Fruit fly (Drosophila melanogaster) S2 (cell line): ENCODE results near the gene capu.

ENCODE experiments used
- CG8478 ChIP-seq: fragments of >200 bp; optimal IDR thresholded peaks from 2 replicates; lab custom pipeline; 2018
- CTCF ChIP-seq, 2 experiments: fragments of >200 bp; optimal IDR thresholded peaks; 2 replicates each; lab custom pipeline; 2018

capu gene

DNA sequence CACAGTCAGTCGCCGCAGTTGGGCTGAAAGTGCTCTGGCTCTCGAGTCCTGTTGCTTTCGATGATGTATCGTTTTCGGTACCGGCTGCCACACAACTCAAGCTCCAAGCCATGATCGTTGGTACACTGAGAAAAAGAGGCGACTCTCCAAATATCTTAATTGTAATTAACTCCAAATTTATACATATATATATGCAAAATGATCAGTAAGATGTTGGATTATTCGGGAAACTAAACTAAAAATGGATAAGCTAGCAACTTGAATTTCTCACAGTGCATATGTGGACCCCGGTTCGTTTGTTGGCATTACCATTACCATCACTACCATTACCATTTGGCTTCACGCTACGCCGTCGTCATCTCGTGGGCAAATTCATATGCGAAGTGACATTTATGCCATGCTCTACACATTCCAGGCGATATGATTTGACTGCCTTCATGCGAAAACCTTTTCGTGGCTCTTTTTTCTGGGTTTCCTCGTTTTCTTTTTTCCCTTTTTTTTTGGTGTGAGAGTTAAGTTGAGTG is 49.1 kb downstream of the capu start:
- TF ChIP-seq CG8478 (lab: Kevin White, UChicago) (no peak), CTCF (optimal IDR thresholded peaks at IDR 0.05; lab: Kevin White, UChicago) (no peak)

DNA sequence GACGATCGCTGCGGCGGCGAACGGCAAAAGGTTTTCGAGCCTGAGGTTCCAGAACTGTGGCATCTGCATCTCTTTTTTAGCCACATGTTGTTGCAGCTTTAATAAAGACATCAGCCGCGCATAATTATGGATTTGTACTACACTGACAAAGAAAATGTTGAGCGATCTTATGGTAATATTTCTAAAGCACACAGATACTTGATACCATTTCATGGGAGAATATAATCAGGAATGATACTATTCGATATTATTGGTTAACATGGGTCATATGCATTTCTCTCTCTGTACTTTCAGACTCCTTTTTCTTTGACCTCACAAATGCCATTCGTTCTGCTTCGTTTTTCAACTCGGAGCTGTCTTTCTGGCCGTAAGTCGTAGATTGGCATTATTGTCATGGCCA is 50.5 kb downstream of the capu start:
- no peak for TF ChIP-seq CTCF (optimal IDR thresholded peaks at IDR 0.05; lab: Kevin White, UChicago)
- TF ChIP-seq CG8478 (lab: Kevin White, UChicago), result no peak

DNA sequence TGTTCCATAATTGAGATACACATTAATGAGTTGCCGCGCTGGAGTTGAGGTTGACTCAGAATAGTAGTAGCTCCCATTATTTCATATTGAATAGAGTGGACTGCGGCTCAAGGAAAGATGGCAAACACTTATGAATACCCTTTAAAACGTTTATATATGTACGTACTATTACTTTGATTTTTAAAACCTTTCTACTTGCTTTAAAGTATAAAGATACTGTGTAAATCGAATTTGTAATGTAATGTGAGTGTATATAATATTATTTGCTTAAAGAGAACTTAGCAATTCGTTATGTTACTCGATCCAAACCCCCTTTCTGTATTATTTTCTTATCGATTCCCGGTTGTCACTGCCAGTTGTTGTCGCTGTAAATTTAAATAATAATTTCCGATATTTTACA is 51.4 kb downstream of the capu start:
- TF ChIP-seq CG8478 (lab: Kevin White, UChicago), result no peak
- TF ChIP-seq CTCF (optimal IDR thresholded peaks at IDR 0.05; lab: Kevin White, UChicago), result no peak

DNA sequence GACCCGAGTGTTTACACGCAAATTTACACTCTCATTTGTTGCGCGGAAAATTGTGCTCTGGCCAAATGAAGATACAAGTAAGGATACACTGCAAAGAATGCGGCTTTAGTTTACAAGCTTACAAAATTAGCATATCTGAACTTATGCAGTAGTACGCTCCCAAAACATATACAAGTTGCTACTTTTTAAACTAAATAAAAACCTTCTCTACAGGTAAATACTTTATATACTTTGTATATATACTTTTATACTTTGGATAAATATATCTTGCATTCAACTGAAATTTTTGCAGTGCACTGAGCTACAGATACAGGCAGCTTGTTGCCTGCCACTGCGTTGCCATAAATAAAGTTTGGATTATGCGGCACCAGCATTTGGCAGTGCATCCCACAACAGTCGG is 54.8 kb downstream of the capu start:
- TF ChIP-seq CG8478 (lab: Kevin White, UChicago), result no peak
- no peak for TF ChIP-seq CTCF (optimal IDR thresholded peaks at IDR 0.05; lab: Kevin White, UChicago)

DNA sequence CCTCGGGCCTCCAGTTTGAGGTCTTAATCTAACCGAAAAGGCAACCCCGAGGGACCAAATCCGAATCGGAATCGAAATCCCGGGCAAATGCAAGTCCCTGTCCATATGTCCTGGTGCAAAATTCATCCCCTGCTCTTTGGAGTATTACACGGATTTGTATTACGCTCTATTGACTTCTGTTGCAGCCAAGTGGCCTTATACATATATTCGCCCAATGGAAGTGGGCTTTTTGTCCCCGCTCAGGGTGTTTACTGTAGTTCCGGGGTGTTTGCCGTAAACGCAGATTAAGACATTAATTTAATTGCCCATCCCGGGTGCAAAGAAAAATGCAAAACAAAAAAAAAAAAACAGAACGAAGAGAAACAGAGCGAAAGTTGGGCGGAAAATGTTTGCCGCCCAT is 56.1 kb downstream of the capu start:
- TF ChIP-seq CG8478 (lab: Kevin White, UChicago) (no peak), CTCF (optimal IDR thresholded peaks at IDR 0.05; lab: Kevin White, UChicago) (no peak)

DNA sequence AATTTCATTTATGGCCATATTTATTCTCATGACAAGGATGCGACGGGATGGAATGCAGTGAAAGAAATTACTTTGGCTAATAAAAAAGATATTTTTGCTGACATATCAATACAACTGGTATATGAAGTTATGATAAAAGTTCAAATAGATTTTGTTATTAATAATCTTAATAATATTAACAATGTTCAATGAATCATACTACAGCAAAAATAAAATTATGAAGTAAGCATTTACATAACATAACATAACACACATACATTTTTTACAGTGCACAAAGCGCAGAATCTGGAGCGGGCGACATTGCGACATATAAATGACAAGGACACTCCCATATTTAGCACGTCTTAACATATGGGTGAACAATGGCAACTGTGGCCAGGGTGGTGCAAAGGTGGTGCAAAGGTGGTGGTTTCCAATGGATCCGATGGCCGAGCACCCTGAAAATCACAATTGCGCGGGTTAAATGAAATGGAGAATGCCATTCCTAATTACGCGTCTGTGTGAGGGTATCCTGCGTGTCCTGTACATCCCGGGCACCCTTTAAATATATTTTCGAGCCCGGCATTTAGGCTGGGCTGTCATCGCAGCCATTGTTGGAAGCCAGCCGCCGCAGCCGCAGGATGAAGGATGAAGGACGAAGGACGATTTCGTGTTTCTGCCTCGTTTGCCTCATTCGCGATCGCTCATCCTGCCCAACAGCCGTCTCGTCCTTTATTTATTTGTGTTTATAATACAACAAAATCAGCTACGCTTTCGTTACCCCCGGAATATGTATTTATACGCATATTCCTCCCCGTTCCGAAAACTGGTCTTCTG is 57.6 kb downstream of the capu start:
- no peak for TF ChIP-seq CG8478 (lab: Kevin White, UChicago)
- no peak for TF ChIP-seq CTCF (optimal IDR thresholded peaks at IDR 0.05; lab: Kevin White, UChicago)

DNA sequence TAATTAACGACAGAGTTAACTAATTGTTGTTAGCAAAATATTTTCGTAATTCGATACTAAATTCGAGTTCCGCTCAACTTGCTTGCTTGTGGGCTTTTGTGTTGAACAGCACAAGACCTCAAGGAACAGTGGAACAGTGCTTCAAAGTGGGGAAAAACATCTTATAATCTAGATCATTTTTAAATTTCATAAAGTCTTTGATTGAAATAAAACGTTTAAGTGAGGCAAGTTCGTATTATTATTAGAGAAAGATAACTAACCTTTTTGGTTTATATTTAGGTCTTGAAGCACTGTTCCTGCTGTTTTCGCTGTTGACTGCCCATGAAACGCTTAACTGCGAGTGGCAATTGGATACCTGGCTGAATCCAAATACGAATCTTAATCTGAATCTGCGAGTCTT is 58.5 kb downstream of the capu start:
- TF ChIP-seq CTCF (optimal IDR thresholded peaks at IDR 0.05; lab: Kevin White, UChicago) (no peak), CG8478 (lab: Kevin White, UChicago) (no peak)

DNA sequence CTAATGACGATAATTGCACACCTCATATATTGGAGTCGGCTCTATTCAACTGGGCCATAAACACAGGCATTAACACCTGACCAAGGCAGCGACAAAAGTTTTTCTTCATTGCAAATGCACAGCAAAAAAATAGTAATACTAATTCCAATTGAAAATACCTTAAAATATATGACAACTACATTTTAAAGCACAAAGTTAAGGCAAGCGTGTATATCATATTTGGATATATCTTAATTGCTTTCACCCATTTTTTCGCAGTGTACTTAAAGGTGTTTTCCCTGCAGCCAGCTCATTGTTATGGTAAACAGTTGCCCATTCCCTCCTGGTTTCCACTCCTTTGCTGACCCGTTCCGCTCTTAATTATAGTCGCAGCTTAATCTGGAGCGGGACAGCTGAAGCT is 61.7 kb downstream of the capu start:
- TF ChIP-seq CG8478 (lab: Kevin White, UChicago) (no peak), CTCF (optimal IDR thresholded peaks at IDR 0.05; lab: Kevin White, UChicago) (no peak)

DNA sequence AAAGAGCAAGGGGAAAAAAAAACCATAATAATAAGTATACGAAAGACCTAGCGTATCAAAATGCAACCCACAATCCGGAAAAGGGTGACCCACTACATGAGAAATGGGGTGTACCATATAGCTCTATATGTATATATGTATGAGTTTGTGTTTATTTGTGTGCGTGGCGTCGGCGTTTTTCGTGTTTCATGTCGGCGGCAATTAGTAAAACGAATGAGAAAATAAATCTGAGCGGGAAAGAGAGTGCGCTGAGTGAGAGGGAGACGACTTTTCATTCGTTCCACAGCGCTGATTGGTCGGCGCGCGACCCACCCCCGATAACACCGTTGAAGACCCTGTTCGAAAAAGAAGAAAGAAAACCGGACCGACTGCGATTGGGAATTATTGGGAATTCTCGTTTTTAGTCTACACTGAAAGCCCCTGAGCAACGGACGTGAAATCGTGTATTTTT is 66.2 kb downstream of the capu start, which contains the start of gene slp2:
slp2 (plus strand) TSS at position 401 of the 451 bp plus-strand sequence.
- no peak for TF ChIP-seq CG8478 (lab: Kevin White, UChicago)
- no peak for TF ChIP-seq CTCF (optimal IDR thresholded peaks at IDR 0.05; lab: Kevin White, UChicago)

DNA sequence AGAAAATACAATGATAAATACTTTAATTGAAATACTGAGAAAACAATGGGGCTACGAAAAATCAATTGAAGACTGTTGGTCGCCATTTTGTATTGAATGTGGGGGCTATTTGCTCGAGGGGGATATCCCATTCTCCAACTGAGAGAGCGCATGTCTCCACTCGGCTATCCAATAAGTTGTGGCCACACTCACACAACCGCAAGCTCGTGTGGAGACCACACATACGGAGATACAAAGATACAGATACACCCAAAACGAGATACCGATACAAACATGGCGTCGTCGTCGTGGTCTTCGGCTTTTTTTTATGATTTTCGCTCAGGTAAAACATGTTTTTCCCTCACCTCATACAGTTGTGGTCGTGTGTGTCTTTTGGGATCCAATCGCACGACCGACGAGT is 67.4 kb downstream of the capu start:
- TF ChIP-seq CTCF (optimal IDR thresholded peaks at IDR 0.05; lab: Kevin White, UChicago) (no peak), CG8478 (lab: Kevin White, UChicago) (no peak)

DNA sequence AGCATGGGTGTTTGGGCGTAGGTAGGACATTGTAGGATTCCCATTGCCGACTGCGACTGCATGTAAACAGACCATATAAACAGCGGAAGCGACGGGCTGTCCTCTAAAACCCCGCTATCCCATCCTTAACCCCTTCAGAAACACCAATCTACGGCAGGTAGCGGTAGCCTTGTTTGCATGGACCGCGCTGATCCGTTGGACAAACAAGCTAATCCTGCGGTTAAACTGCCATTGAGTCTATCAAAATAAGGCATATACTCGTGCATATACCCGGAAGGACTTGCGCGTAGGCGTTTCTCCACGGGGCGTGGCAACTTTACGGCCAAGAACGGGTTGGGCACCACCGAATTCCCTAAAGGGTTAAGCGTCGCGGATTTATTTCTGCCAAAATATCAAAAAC is 68.7 kb downstream of the capu start:
- TF ChIP-seq CG8478 (lab: Kevin White, UChicago), result no peak
- no peak for TF ChIP-seq CTCF (optimal IDR thresholded peaks at IDR 0.05; lab: Kevin White, UChicago)

DNA sequence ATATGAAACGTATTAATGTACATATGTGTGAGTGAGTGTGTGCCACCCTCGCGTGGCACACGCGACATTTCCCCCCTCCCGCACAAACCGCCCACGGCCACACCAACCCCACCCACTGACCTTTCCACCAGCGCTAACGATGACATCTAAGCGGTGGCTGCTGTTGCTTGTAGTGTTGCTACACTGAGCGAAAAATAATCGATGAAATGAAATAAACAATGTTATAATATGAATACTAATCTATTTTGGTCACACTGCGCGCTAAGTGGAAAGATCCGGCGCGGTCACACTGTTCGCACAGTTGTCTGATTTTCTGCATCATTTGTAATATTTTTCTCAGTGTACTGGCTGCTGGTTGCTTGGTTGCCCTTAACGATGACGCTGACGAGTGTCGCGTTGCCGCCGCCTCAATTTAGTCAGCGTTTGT is 70.4 kb downstream of the capu start:
- TF ChIP-seq CTCF (optimal IDR thresholded peaks at IDR 0.05; lab: Kevin White, UChicago) (no peak), CG8478 (lab: Kevin White, UChicago) (no peak)

DNA sequence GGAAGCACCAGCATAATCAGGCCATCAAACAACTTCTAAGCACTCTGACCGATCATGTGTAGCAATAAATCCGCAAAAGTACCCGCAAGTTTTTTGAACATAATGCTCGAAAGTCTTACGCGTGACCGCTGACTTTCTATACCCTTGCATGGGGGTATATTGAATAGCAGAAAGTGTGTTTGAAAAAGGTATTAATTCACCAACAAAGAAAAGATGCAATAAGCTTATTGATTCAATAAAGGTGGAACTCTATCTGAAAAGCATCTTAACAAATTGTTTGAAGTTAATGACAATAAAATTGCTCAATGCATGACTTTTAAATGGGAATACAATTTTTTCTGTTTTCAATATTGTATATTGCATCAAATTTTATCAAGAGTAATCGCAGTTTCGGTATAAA is 71.0 kb downstream of the capu start:
- TF ChIP-seq CG8478 (lab: Kevin White, UChicago) (no peak), CTCF (optimal IDR thresholded peaks at IDR 0.05; lab: Kevin White, UChicago) (no peak)

DNA sequence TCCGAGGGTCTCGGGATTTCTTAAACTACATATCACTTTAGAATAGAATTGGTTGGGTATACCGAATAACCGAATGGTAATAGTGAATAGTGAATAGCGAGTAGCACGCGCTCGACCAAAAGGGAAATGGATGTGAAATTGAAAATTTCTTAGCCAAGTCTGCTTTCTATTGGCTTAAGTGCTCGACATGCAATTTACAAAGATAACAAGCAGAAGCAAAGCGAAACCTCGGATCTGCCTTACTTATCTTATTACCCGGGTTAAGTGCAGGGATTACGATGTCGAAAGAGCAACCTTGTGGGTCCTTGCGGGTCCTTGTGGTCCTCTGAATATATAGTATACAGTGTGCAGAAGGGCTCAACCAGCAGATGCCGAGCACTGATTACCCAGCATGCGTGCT is 73.4 kb downstream of the capu start:
- no peak for TF ChIP-seq CTCF (optimal IDR thresholded peaks at IDR 0.05; lab: Kevin White, UChicago)
- TF ChIP-seq CG8478 (lab: Kevin White, UChicago), result no peak

DNA sequence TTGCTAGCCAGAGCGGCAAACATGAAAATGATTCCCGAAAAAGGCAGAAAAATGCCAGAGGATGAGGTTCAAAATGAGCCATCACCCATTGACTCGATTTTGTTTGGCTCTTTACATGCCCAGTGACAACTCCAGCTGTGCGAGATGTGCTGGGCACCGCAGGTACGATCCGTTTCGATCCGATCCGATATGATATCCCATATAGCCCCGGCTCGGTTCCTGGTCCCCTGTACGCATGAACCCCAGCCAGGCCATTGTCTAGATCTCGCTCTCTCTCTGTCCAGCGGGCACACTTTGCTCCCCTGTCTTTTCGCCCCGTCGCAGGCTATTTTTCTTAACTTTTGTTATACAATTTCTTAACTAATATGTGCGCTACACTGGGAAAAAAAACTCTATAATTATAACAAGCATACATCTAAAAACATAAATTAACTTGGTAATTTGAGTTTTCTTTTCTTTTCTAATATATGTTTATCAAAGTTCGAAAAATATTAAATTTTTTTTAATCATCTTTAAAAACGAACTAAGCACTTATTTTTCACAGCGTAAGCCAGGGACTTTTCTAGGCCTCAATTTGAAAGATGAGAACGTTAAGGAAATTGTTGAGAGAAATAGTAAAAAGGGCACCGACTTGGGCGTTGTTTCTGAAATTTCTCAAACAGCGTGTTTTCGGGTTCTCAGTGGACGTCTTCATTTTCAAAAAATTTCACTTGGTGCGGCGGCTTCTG is 75.1 kb downstream of the capu start:
- TF ChIP-seq CG8478 (lab: Kevin White, UChicago) (no peak), CTCF (optimal IDR thresholded peaks at IDR 0.05; lab: Kevin White, UChicago) (no peak)
